Worm (Caenorhabditis elegans): ENCODE measurements around the gene C50C3.12.

- TF ChIP-seq ets-7 (tag; optimal IDR thresholded peaks at IDR 0.05) (no peak), ceh-13 (GFP tag; optimal IDR thresholded peaks at IDR 0.05) (no peak), ama-1 (optimal IDR thresholded peaks at IDR 0.05) (no peak), aly-1 (tag; optimal IDR thresholded peaks at IDR 0.05) (no peak), F13C5.2 (tag; optimal IDR thresholded peaks at IDR 0.05) (no peak), flt-1 (GFP tag; IDR thresholded peaks at IDR 0.05) (no peak)
These were observed 26.4 kb downstream of the C50C3.12 start, which contains the start of gene snb-5 for ce11 chrIII:8202754-8203153.
